Worm (Caenorhabditis elegans) whole organism, L1 larva: ENCODE results near the gene ugt-2.

Experiments used
- C34B4.2 ChIP-seq: sonication (generic microtip); optimal IDR thresholded peaks from 2 replicates; lab custom pipeline; 2017; ENCODE audit warnings: mild to moderate bottlenecking, missing genetic modification characterization, missing compliant biosample characterization
- aly-2 ChIP-seq: fragments of 150-350 bp; optimal IDR thresholded peaks from 2 replicates; lab custom pipeline; 2014; ENCODE audit warnings: missing biosample characterization, missing genetic modification characterization
- ama-1 ChIP-seq: fragments of 150-350 bp; optimal IDR thresholded peaks from 2 replicates; lab custom pipeline; 2014
- fos-1 ChIP-seq: fragments of 150-350 bp; optimal IDR thresholded peaks from 2 replicates; lab custom pipeline; 2014; ENCODE audit warnings: missing biosample characterization, missing genetic modification characterization
- mdl-1 ChIP-seq, 2 experiments: fragments of 150-350 bp; optimal IDR thresholded peaks; 2 replicates each; lab custom pipeline; 2014 to 2017; ENCODE audit warnings: missing biosample characterization in 2 of 2, missing genetic modification characterization in 2 of 2, inconsistent platforms in 1 of 2
- nhr-11 ChIP-seq: fragments of 150-350 bp; optimal IDR thresholded peaks from 2 replicates; lab custom pipeline; 2014; ENCODE audit warnings: missing biosample characterization, missing genetic modification characterization
- nhr-20 ChIP-seq: sonication (generic microtip); optimal IDR thresholded peaks from 2 replicates; lab custom pipeline; 2016; ENCODE audit warnings: mild to moderate bottlenecking, missing genetic modification characterization, missing compliant biosample characterization
- nhr-237 ChIP-seq: fragments of 150-350 bp; optimal IDR thresholded peaks from 2 replicates; lab custom pipeline; 2014; ENCODE audit warnings: missing biosample characterization, missing genetic modification characterization
- nhr-84 ChIP-seq: sonication (generic microtip); optimal IDR thresholded peaks from 2 replicates; lab custom pipeline; 2017; ENCODE audit warnings: missing biosample characterization, missing genetic modification characterization
- zip-4 ChIP-seq: fragments of 200-800 bp; sonication (Bioruptor generic); optimal IDR thresholded peaks from 2 replicates; lab custom pipeline; 2018; ENCODE audit warnings: mild to moderate bottlenecking, missing genetic modification characterization, moderate library complexity, missing compliant biosample characterization

ce11 chrV:10388318-10388717 is 10.3 kb upstream of the ugt-2 start, which contains the start of gene AC3.5:
- TF ChIP-seq nhr-84 (tag; lab: Kevin White, UChicago) (no peak), mdl-1 (tag; optimal IDR thresholded peaks at IDR 0.05; lab: Kevin White, UChicago) (no peak), C34B4.2 (no peak), ama-1 (lab: Kevin White, UChicago) (no peak), fos-1 (tag; lab: Kevin White, UChicago) (no peak), zip-4 (GFP tag; lab: Kevin White, UChicago) (no peak), nhr-11 (tag; lab: Kevin White, UChicago) (no peak), nhr-237 (tag; lab: Kevin White, UChicago) (no peak), nhr-20 (no peak), aly-2 (tag; lab: Kevin White, UChicago) (no peak)
